Worm (Caenorhabditis elegans) whole organism, L2 larva: ENCODE results near the gene ipp-5.

ENCODE experiments used
- C34F6.9 ChIP-seq: fragments of 150-350 bp; optimal IDR thresholded peaks from 2 replicates; lab custom pipeline; 2014; ENCODE audit warnings: missing biosample characterization, missing genetic modification characterization
- F13H6.1 ChIP-seq: sonication (generic microtip); optimal IDR thresholded peaks from 2 replicates; lab custom pipeline; 2016; ENCODE audit warnings: missing genetic modification characterization, missing compliant biosample characterization
- R02D3.7 ChIP-seq: fragments of 150-350 bp; optimal IDR thresholded peaks from 2 replicates; lab custom pipeline; 2014; ENCODE audit warnings: missing biosample characterization, missing genetic modification characterization
- Y55F3AM.14 ChIP-seq: fragments of 200-800 bp; sonication (Bioruptor generic); optimal IDR thresholded peaks from 2 replicates; lab custom pipeline; 2018; ENCODE audit warnings: mild to moderate bottlenecking, missing genetic modification characterization, missing compliant biosample characterization
- ZK546.5 ChIP-seq: sonication (generic microtip); optimal IDR thresholded peaks from 2 replicates; lab custom pipeline; 2017; ENCODE audit warnings: missing biosample characterization, missing genetic modification characterization
- ama-1 ChIP-seq: fragments of 150-350 bp; optimal IDR thresholded peaks from 2 replicates; lab custom pipeline; 2018; ENCODE audit warnings: inconsistent platforms
- ceh-16 ChIP-seq: fragments of 150-350 bp; optimal IDR thresholded peaks from 2 replicates; lab custom pipeline; 2014; ENCODE audit warnings: missing biosample characterization, missing genetic modification characterization
- crh-2 ChIP-seq: sonication (generic microtip); optimal IDR thresholded peaks from 2 replicates; lab custom pipeline; 2017; ENCODE audit warnings: missing biosample characterization, missing genetic modification characterization
- dmd-4 ChIP-seq: sonication (generic microtip); optimal IDR thresholded peaks from 2 replicates; lab custom pipeline; 2017; ENCODE audit warnings: missing biosample characterization, missing genetic modification characterization
- egl-27 ChIP-seq: sonication (generic microtip); optimal IDR thresholded peaks from 3 replicates; lab custom pipeline; 2017; ENCODE audit warnings: missing biosample characterization, missing genetic modification reagents, missing genetic modification characterization
- elt-3 ChIP-seq: sonication (generic microtip); optimal IDR thresholded peaks from 2 replicates; lab custom pipeline; 2017; ENCODE audit warnings: missing biosample characterization, missing genetic modification characterization
- fos-1 ChIP-seq: fragments of 150-350 bp; optimal IDR thresholded peaks from 2 replicates; lab custom pipeline; 2014; ENCODE audit warnings: missing biosample characterization, missing genetic modification characterization
- lin-11 ChIP-seq: fragments of 150-350 bp; sonication (generic microtip); optimal IDR thresholded peaks from 2 replicates; lab custom pipeline; 2014; ENCODE audit warnings: missing biosample characterization, missing genetic modification characterization, inconsistent platforms, mixed read lengths
- lin-13 ChIP-seq: fragments of 150-350 bp; optimal IDR thresholded peaks from 2 replicates; lab custom pipeline; 2014; ENCODE audit warnings: missing biosample characterization, missing genetic modification reagents, missing genetic modification characterization
- lsy-2 ChIP-seq, 2 experiments: fragments of 150-350 bp in 1 of 2; sonication (generic microtip) in 1 of 2; optimal IDR thresholded peaks; 2 replicates each; lab custom pipeline; 2014 to 2017; ENCODE audit warnings: missing biosample characterization in 2 of 2, missing genetic modification characterization in 2 of 2
- mbf-1 ChIP-seq: sonication (generic microtip); optimal IDR thresholded peaks from 2 replicates; lab custom pipeline; 2017; ENCODE audit warnings: missing biosample characterization, missing genetic modification characterization
- nhr-10 ChIP-seq: sonication (generic microtip); optimal IDR thresholded peaks from 2 replicates; lab custom pipeline; 2017; ENCODE audit warnings: missing biosample characterization, missing genetic modification characterization
- nhr-11 ChIP-seq: fragments of 150-350 bp; optimal IDR thresholded peaks from 2 replicates; lab custom pipeline; 2014; ENCODE audit warnings: missing biosample characterization, missing genetic modification characterization
- nhr-12 ChIP-seq: fragments of 150-350 bp; optimal IDR thresholded peaks from 2 replicates; lab custom pipeline; 2014; ENCODE audit warnings: missing biosample characterization, missing genetic modification characterization
- nhr-129 ChIP-seq: fragments of 150-350 bp; optimal IDR thresholded peaks from 2 replicates; lab custom pipeline; 2014; ENCODE audit warnings: missing biosample characterization, missing genetic modification characterization
- nhr-23 ChIP-seq: fragments of 150-350 bp; optimal IDR thresholded peaks from 2 replicates; lab custom pipeline; 2014; ENCODE audit warnings: missing biosample characterization, missing genetic modification reagents, missing genetic modification characterization
- nhr-237 ChIP-seq: fragments of 150-350 bp; optimal IDR thresholded peaks from 2 replicates; lab custom pipeline; 2014; ENCODE audit warnings: missing biosample characterization, missing genetic modification characterization
- nhr-77 ChIP-seq: fragments of 150-350 bp; optimal IDR thresholded peaks from 2 replicates; lab custom pipeline; 2014; ENCODE audit warnings: missing biosample characterization, missing genetic modification characterization
- sem-4 ChIP-seq: fragments of 150-350 bp; optimal IDR thresholded peaks from 2 replicates; lab custom pipeline; 2014; ENCODE audit warnings: missing biosample characterization, missing genetic modification reagents, missing genetic modification characterization
- skn-1 ChIP-seq: sonication (generic microtip); optimal IDR thresholded peaks from 2 replicates; lab custom pipeline; 2017; ENCODE audit warnings: missing biosample characterization, missing genetic modification characterization
- sma-9 ChIP-seq, 2 experiments: fragments of 150-350 bp in 1 of 2; sonication (generic microtip) in 1 of 2; optimal IDR thresholded peaks; 2 replicates each; lab custom pipeline; 2014 to 2016; ENCODE audit warnings: missing genetic modification characterization in 2 of 2, mild to moderate bottlenecking in 1 of 2, missing biosample characterization in 1 of 2, missing compliant biosample characterization in 1 of 2, missing genetic modification reagents in 1 of 2, moderate library complexity in 1 of 2
- snpc-4 ChIP-seq: fragments of 150-350 bp; optimal IDR thresholded peaks from 2 replicates; lab custom pipeline; 2014; ENCODE audit warnings: missing biosample characterization, missing genetic modification characterization
- unc-39 ChIP-seq: fragments of 150-350 bp; optimal IDR thresholded peaks from 2 replicates; lab custom pipeline; 2014; ENCODE audit warnings: missing biosample characterization, missing genetic modification characterization
- unc-62 ChIP-seq: fragments of 150-350 bp; optimal IDR thresholded peaks from 2 replicates; lab custom pipeline; 2014; ENCODE audit warnings: missing biosample characterization, missing genetic modification reagents, missing genetic modification characterization
- zag-1 ChIP-seq: fragments of 150-350 bp; optimal IDR thresholded peaks from 2 replicates; lab custom pipeline; 2014; ENCODE audit warnings: missing biosample characterization, missing genetic modification characterization
- ztf-1 ChIP-seq: fragments of 200-800 bp; sonication (Bioruptor generic); conservative IDR thresholded peaks from 2 replicates; pipeline ENCODE4 v1.3.6; 2022; ENCODE audit warnings: missing genetic modification characterization, missing compliant biosample characterization
- ztf-11 ChIP-seq: sonication (generic microtip); optimal IDR thresholded peaks from 2 replicates; lab custom pipeline; 2017; ENCODE audit warnings: missing biosample characterization, missing genetic modification characterization
- ztf-4 ChIP-seq: fragments of 150-350 bp; optimal IDR thresholded peaks from 2 replicates; lab custom pipeline; 2014; ENCODE audit warnings: missing biosample characterization, missing genetic modification characterization

Gene ipp-5

ce11 chrX:6019886-6020469, 11.3 kb upstream of the ipp-5 start, which contains the start of gene C09B8.4:
TSS of gene C09B8.4 (minus strand) at chrX:6019936.
- TF ChIP-seq nhr-10 (tag; lab: Kevin White, UChicago): no peak
- peak; percentile 13 for TF ChIP-seq crh-2 (tag; lab: Kevin White, UChicago)
- no peak for TF ChIP-seq lin-13
- TF ChIP-seq nhr-129 (tag; lab: Kevin White, UChicago): peak; percentile 61
- no peak for TF ChIP-seq nhr-23 (tag; lab: Kevin White, UChicago)
- no peak for TF ChIP-seq ztf-4 (tag; lab: Kevin White, UChicago)
- peak in 1 of 2 experiments; percentile 26 for TF ChIP-seq lsy-2 (tag; optimal IDR thresholded peaks at IDR 0.05; lab: Kevin White, UChicago)
- peak; percentile 71 for TF ChIP-seq sma-9 (GFP tag; optimal IDR thresholded peaks at IDR 0.05; lab: Kevin White, UChicago)
- TF ChIP-seq sma-9 (tag; optimal IDR thresholded peaks at IDR 0.05; lab: Kevin White, UChicago): no peak
- TF ChIP-seq F13H6.1 (tag; lab: Kevin White, UChicago): peak; percentile 65

ce11 chrX:6020782-6021181, 10.5 kb upstream of the ipp-5 start:
- no peak for TF ChIP-seq lin-11
- TF ChIP-seq unc-39 (tag; lab: Kevin White, UChicago): no peak
- TF ChIP-seq elt-3: no peak
- no peak for TF ChIP-seq ZK546.5 (tag; lab: Kevin White, UChicago)
- TF ChIP-seq skn-1 (tag; lab: Kevin White, UChicago): no peak
- no peak for TF ChIP-seq fos-1
- no peak for TF ChIP-seq nhr-11 (tag; lab: Kevin White, UChicago)
- no peak for TF ChIP-seq ama-1
- TF ChIP-seq unc-62: no peak

- TF ChIP-seq lsy-2 (tag; optimal IDR thresholded peaks at IDR 0.05; lab: Kevin White, UChicago) (no peak), lin-11 (no peak), snpc-4 (tag; lab: Kevin White, UChicago) (no peak), zag-1 (tag; lab: Kevin White, UChicago) (no peak), elt-3 (no peak), nhr-77 (tag; lab: Kevin White, UChicago) (no peak), F13H6.1 (tag; lab: Kevin White, UChicago) (no peak), ztf-11 (tag; lab: Kevin White, UChicago) (no peak), Y55F3AM.14 (no peak), sem-4 (tag; lab: Kevin White, UChicago) (no peak), sma-9 (GFP tag; optimal IDR thresholded peaks at IDR 0.05; lab: Kevin White, UChicago) (no peak), sma-9 (tag; optimal IDR thresholded peaks at IDR 0.05; lab: Kevin White, UChicago) (no peak), nhr-11 (tag; lab: Kevin White, UChicago) (no peak), R02D3.7 (tag; lab: Kevin White, UChicago) (no peak), ceh-16 (tag; lab: Kevin White, UChicago) (no peak), dmd-4 (tag; lab: Kevin White, UChicago) (no peak), ZK546.5 (tag; lab: Kevin White, UChicago) (no peak), ztf-1 (GFP tag; lab: Robert Waterston, UW) (no peak)
Measured at ce11 chrX:6022469-6022868, 8.8 kb upstream of the ipp-5 start, which contains the start of gene lelo-3. TSS of gene lelo-3 (minus strand) at chrX:6022569.

ce11 chrX:6024977-6025376, 6.3 kb upstream of the ipp-5 start:
- TF ChIP-seq ztf-11 (tag; lab: Kevin White, UChicago): no peak
- TF ChIP-seq nhr-77 (tag; lab: Kevin White, UChicago): no peak
- no peak for TF ChIP-seq mbf-1 (tag; lab: Kevin White, UChicago)
- TF ChIP-seq elt-3: no peak
- TF ChIP-seq nhr-237 (tag; lab: Kevin White, UChicago): no peak
- TF ChIP-seq crh-2 (tag; lab: Kevin White, UChicago): peak; percentile 52
- TF ChIP-seq C34F6.9 (tag; lab: Kevin White, UChicago): no peak
- TF ChIP-seq egl-27: no peak
- TF ChIP-seq nhr-12: no peak
- TF ChIP-seq ama-1: no peak
- peak; percentile 60 for TF ChIP-seq sma-9 (GFP tag; optimal IDR thresholded peaks at IDR 0.05; lab: Kevin White, UChicago)
- no peak for TF ChIP-seq sma-9 (tag; optimal IDR thresholded peaks at IDR 0.05; lab: Kevin White, UChicago)
- TF ChIP-seq nhr-129 (tag; lab: Kevin White, UChicago): peak; percentile 14
- peak; percentile 83 for TF ChIP-seq fos-1
- peak; percentile 10 for TF ChIP-seq F13H6.1 (tag; lab: Kevin White, UChicago)
- TF ChIP-seq, all 48 proteins: peak for 5
